Fruit fly (Drosophila melanogaster): ENCODE measurements around the gene mdy.

Gene mdy

DNA sequence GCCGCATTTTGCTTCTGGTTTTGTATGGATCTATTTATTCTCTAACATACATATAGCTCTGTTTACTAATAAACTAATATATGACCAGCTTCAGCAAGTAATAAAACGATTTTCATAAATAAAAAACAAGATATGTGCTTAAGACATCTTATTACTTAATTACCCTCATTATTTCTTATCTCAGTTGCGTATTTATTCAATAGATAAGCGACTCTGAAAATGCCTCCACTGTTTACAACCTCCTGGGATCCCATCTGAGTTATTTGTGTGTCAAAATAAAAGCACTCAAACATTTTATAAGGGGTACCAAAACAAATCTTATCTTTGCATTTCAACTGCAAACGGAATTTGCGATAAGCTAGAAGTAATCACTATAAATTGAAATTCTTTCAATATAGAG, 3.3 kb downstream of the mdy start (continued):
- no peak for TF ChIP-seq CG14710 (tag; optimal IDR thresholded peaks at IDR 0.05)
- TF ChIP-seq Kr (GFP tag; optimal IDR thresholded peaks at IDR 0.05): no peak
- TF ChIP-seq bcd (GFP tag; optimal IDR thresholded peaks at IDR 0.05): no peak
- no peak for TF ChIP-seq Ada2b (GFP tag; IDR thresholded peaks at IDR 0.05)
- TF ChIP-seq chm (GFP tag; IDR thresholded peaks at IDR 0.05): no peak
- no peak for TF ChIP-seq Trl (optimal IDR thresholded peaks at IDR 0.05)
- no peak for TF ChIP-seq Trl (GFP tag; optimal IDR thresholded peaks at IDR 0.05)
- no peak for TF ChIP-seq gsb-n (tag; optimal IDR thresholded peaks at IDR 0.05)
- no peak for TF ChIP-seq D19A (tag; optimal IDR thresholded peaks at IDR 0.05)
- TF ChIP-seq Fer1 (GFP tag; optimal IDR thresholded peaks at IDR 0.05): peak; percentile 54
- no peak for TF ChIP-seq H2.0 (GFP tag; IDR thresholded peaks at IDR 0.05)
- no peak for TF ChIP-seq D (optimal IDR thresholded peaks at IDR 0.05)
- TF ChIP-seq D (GFP tag; optimal IDR thresholded peaks at IDR 0.05): no peak
- no peak for TF ChIP-seq dmrt99B (tag; optimal IDR thresholded peaks at IDR 0.05)
- TF ChIP-seq CG1024 (GFP tag; IDR thresholded peaks at IDR 0.05): no peak
- no peak for TF ChIP-seq Elba2 (GFP tag; optimal IDR thresholded peaks at IDR 0.05)
- no peak for TF ChIP-seq CG12104 (GFP tag; optimal IDR thresholded peaks at IDR 0.05)
- no peak for TF ChIP-seq crc (GFP tag; optimal IDR thresholded peaks at IDR 0.05)
- TF ChIP-seq CG7745 (tag; optimal IDR thresholded peaks at IDR 0.05): no peak
- TF ChIP-seq CG13624 (GFP tag; optimal IDR thresholded peaks at IDR 0.05): no peak
- TF ChIP-seq emc (GFP tag; optimal IDR thresholded peaks at IDR 0.05): no peak
- no peak for TF ChIP-seq CG18764 (GFP tag; optimal IDR thresholded peaks at IDR 0.05)
- TF ChIP-seq Opbp (GFP tag; IDR thresholded peaks at IDR 0.05; ENCODE audit: partially characterized antibody): no peak
- TF ChIP-seq CG5180 (GFP tag; optimal IDR thresholded peaks at IDR 0.05): no peak
- TF ChIP-seq CG7372 (GFP tag; IDR thresholded peaks at IDR 0.05): no peak
- no peak for TF ChIP-seq CG15011 (GFP tag; optimal IDR thresholded peaks at IDR 0.05)
- TF ChIP-seq sob (GFP tag; IDR thresholded peaks at IDR 0.05): no peak
- no peak for TF ChIP-seq CG17328 (GFP tag; IDR thresholded peaks at IDR 0.05)
- TF ChIP-seq zen2 (GFP tag; IDR thresholded peaks at IDR 0.05; ENCODE audit: partially characterized antibody): no peak
- TF ChIP-seq CG18262 (tag; optimal IDR thresholded peaks at IDR 0.05): no peak
- TF ChIP-seq Hmr (GFP tag; optimal IDR thresholded peaks at IDR 0.05): peak; percentile 61
- TF ChIP-seq nau (GFP tag; optimal IDR thresholded peaks at IDR 0.05): no peak
- no peak for TF ChIP-seq CG7839 (tag; optimal IDR thresholded peaks at IDR 0.05)
- no peak for TF ChIP-seq HLH4C (GFP tag; IDR thresholded peaks at IDR 0.05; ENCODE audit: partially characterized antibody)
- TF ChIP-seq CG10565 (GFP tag; optimal IDR thresholded peaks at IDR 0.05): no peak
- TF ChIP-seq sqz (GFP tag; optimal IDR thresholded peaks at IDR 0.05): no peak
- TF ChIP-seq Neu2 (GFP tag; optimal IDR thresholded peaks at IDR 0.05; ENCODE audit: borderline replicate concordance): no peak
- TF ChIP-seq CG2199 (GFP tag; IDR thresholded peaks at IDR 0.05): no peak
- no peak for TF ChIP-seq ap (GFP tag; IDR thresholded peaks at IDR 0.05)
- no peak for TF ChIP-seq CG9797 (GFP tag; optimal IDR thresholded peaks at IDR 0.05)
- TF ChIP-seq ssp (GFP tag; IDR thresholded peaks at IDR 0.05): no peak
- no peak for TF ChIP-seq CG11093 (GFP tag; IDR thresholded peaks at IDR 0.05)
- no peak for TF ChIP-seq psq (GFP tag; optimal IDR thresholded peaks at IDR 0.05)
- peak; percentile 27 for TF ChIP-seq CG6813 (GFP tag; optimal IDR thresholded peaks at IDR 0.05)
- TF ChIP-seq CG12155 (GFP tag; optimal IDR thresholded peaks at IDR 0.05): no peak
- TF ChIP-seq lilli (GFP tag; optimal IDR thresholded peaks at IDR 0.05): no peak
- TF ChIP-seq CG9727 (GFP tag; optimal IDR thresholded peaks at IDR 0.05): no peak
- TF ChIP-seq Antp (GFP tag; optimal IDR thresholded peaks at IDR 0.05): no peak
- TF ChIP-seq toy (GFP tag; IDR thresholded peaks at IDR 0.05): no peak
- no peak for TF ChIP-seq CG3407 (GFP tag; optimal IDR thresholded peaks at IDR 0.05)
- no peak for TF ChIP-seq Mrtf (GFP tag; IDR thresholded peaks at IDR 0.05)
- TF ChIP-seq Nf-YC (tag; optimal IDR thresholded peaks at IDR 0.05): peak; percentile 60
- no peak for TF ChIP-seq gce (GFP tag; IDR thresholded peaks at IDR 0.05)
